Worm (Caenorhabditis elegans): Measurements from ENCODE around the gene F33D4.4.

DNA sequence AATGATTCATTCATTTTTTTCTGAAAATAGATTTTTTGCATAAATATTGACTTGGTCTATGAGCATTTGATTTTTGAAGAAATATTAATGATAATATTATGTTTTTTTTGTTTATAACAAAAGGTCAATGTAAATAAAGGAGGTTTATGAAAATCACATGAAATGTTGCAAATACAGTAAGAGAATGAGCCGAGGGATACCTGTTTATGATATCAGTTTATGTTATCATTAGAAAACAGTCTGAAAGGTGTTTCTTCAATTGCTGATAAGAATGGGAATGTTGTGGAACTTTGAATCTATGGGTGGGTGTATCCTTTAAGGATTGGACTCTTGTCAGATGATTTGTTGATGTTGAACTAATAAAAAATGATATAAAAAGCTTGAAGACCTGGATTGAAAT, 27.5 kb upstream of the F33D4.4 start:
- TF ChIP-seq pag-3 (tag; optimal IDR thresholded peaks at IDR 0.05; ENCODE audit: borderline replicate concordance) (no peak), ceh-19 (GFP tag; optimal IDR thresholded peaks at IDR 0.05) (no peak), ama-1 (optimal IDR thresholded peaks at IDR 0.05) (no peak), F13H6.1 (tag; optimal IDR thresholded peaks at IDR 0.05) (no peak), hlh-8 (tag; optimal IDR thresholded peaks at IDR 0.05) (no peak), ztf-16 (tag; optimal IDR thresholded peaks at IDR 0.05) (no peak), odd-2 (tag; optimal IDR thresholded peaks at IDR 0.05) (no peak), sdc-2 (tag; optimal IDR thresholded peaks at IDR 0.05) (no peak), hlh-6 (tag; optimal IDR thresholded peaks at IDR 0.05) (no peak), nhr-11 (tag; optimal IDR thresholded peaks at IDR 0.05) (no peak), K09A11.1 (tag; optimal IDR thresholded peaks at IDR 0.05; ENCODE audit: insufficient read depth) (no peak)
